Worm (Caenorhabditis elegans) whole organism, mixed stage, embryonic: ENCODE results near the gene daf-12.

Experiments
- lin-13 ChIP-seq: fragments of 150-350 bp; optimal IDR thresholded peaks from 2 replicates; lab custom pipeline; 2014; ENCODE audit warnings: missing biosample characterization, missing genetic modification characterization
- mep-1 ChIP-seq: fragments of 150-350 bp; optimal IDR thresholded peaks from 2 replicates; lab custom pipeline; 2017; ENCODE audit warnings: missing biosample characterization, missing genetic modification reagents, missing genetic modification characterization, inconsistent platforms
- mls-2 ChIP-seq: sonication (generic microtip); optimal IDR thresholded peaks from 2 replicates; lab custom pipeline; 2016; ENCODE audit warnings: mild to moderate bottlenecking, missing genetic modification characterization, moderate library complexity, missing compliant biosample characterization
- nhr-237 ChIP-seq: fragments of 150-350 bp; optimal IDR thresholded peaks from 2 replicates; lab custom pipeline; 2014; ENCODE audit warnings: missing biosample characterization, missing genetic modification characterization
- unc-62 ChIP-seq: fragments of 150-350 bp; optimal IDR thresholded peaks from 2 replicates; lab custom pipeline; 2014; ENCODE audit warnings: missing biosample characterization, missing genetic modification reagents, missing genetic modification characterization

ce11 chrX:10677552-10677951 lies 41.8 kb downstream of the daf-12 start:
- TF ChIP-seq mls-2: no peak
- no peak for TF ChIP-seq nhr-237 (tag; lab: Kevin White, UChicago)
- no peak for TF ChIP-seq unc-62
- TF ChIP-seq lin-13 (tag; lab: Kevin White, UChicago): no peak
- no peak for TF ChIP-seq mep-1 (tag; lab: Kevin White, UChicago)
